Worm (Caenorhabditis elegans): ENCODE data around the gene C06G3.3.
A peak's percentile ranks its signal among the peaks of the same experiment; 100 is the strongest.

The C06G3.3 gene

DNA sequence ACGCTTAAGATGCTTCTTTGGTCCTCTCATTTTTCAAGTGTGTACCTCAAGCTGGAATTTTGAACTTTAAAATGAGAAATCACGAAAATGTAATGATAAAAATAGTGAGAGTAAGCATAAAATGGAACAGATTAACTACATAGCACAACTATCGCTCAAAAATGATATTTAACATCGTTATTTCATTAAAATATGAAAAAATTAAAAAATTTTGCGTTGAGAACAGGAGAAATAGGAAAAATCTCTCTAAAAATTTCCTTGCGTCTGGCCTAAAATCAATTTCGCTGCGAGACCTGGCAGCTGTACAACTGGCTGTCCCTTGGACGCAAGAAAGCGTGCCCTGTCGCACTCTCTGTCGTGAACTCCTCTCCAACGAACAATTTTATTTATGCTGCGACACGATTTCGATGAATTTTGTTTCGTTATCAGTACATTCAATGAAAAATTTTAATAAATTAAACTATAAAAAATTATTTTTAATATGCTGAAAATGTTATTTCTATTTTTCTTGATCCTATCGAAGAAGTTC, 48.8 kb downstream of the C06G3.3 start, which contains the start of gene rps-4 (continued):
- TF ChIP-seq Y116A8C.19 (tag; optimal IDR thresholded peaks at IDR 0.05; ENCODE audit: borderline replicate concordance) (no peak), pax-3 (tag; optimal IDR thresholded peaks at IDR 0.05) (peak; percentile 68), unc-30 (tag; optimal IDR thresholded peaks at IDR 0.05) (no peak), unc-98 (GFP tag; IDR thresholded peaks at IDR 0.05) (peak; percentile 34; the same call in 1 of the 2 replicates), nhr-77 (tag; optimal IDR thresholded peaks at IDR 0.05) (peak; percentile 86), fos-1 (tag; optimal IDR thresholded peaks at IDR 0.05) (peak; percentile 61), dpl-1 (GFP tag; optimal IDR thresholded peaks at IDR 0.05) (peak; percentile 82 to 87 (median 83)), hpl-2 (GFP tag; optimal IDR thresholded peaks at IDR 0.05) (peak; percentile 85), C34B4.2 (tag; optimal IDR thresholded peaks at IDR 0.05) (no peak), lin-13 (GFP tag; optimal IDR thresholded peaks at IDR 0.05) (peak; percentile 86), vab-15 (tag; optimal IDR thresholded peaks at IDR 0.05) (no peak), ceh-82 (tag; optimal IDR thresholded peaks at IDR 0.05) (peak; percentile 74 to 95 (median 74)), pqm-1 (tag; optimal IDR thresholded peaks at IDR 0.05) (no peak), ceh-8 (GFP tag; optimal IDR thresholded peaks at IDR 0.05) (peak; percentile 74), unc-62 (GFP tag; optimal IDR thresholded peaks at IDR 0.05) (no peak), ets-5 (GFP tag; IDR thresholded peaks at IDR 0.05) (no peak), skn-1 (tag; optimal IDR thresholded peaks at IDR 0.05) (peak; percentile 92), irx-1 (tag; optimal IDR thresholded peaks at IDR 0.05) (peak; percentile 78), lin-39 (tag; optimal IDR thresholded peaks at IDR 0.05) (peak; percentile 59), ceh-63 (GFP tag; optimal IDR thresholded peaks at IDR 0.05) (no peak), F16B12.6 (tag; optimal IDR thresholded peaks at IDR 0.05) (peak; percentile 65), fkh-10 (GFP tag; optimal IDR thresholded peaks at IDR 0.05) (peak; percentile 66), unc-130 (tag; optimal IDR thresholded peaks at IDR 0.05) (peak; percentile 81), lin-14 (GFP tag; optimal IDR thresholded peaks at IDR 0.05) (peak; percentile 96), tlp-1 (tag; optimal IDR thresholded peaks at IDR 0.05) (no peak), snu-23 (GFP tag; optimal IDR thresholded peaks at IDR 0.05) (peak; percentile 95), sox-4 (tag; optimal IDR thresholded peaks at IDR 0.05) (peak; percentile 70), efl-3 (GFP tag; optimal IDR thresholded peaks at IDR 0.05) (no peak), xbp-1 (tag; optimal IDR thresholded peaks at IDR 0.05) (peak; percentile 92), mep-1 (tag; optimal IDR thresholded peaks at IDR 0.05) (peak; percentile 96), nhr-90 (tag; optimal IDR thresholded peaks at IDR 0.05; ENCODE audit: poor library complexity) (peak; percentile 89), nhr-11 (tag; optimal IDR thresholded peaks at IDR 0.05) (peak; percentile 65), sup-37 (GFP tag; optimal IDR thresholded peaks at IDR 0.05) (peak; percentile 72), elt-2 (tag; optimal IDR thresholded peaks at IDR 0.05) (peak; percentile 75), nhr-85 (tag) (peak; percentile 90), ztf-11 (tag; optimal IDR thresholded peaks at IDR 0.05) (peak in 1 of 2 experiments; percentile 74), mdl-1 (tag; optimal IDR thresholded peaks at IDR 0.05) (peak in 1 of 2 experiments; percentile 73), ces-1 (GFP tag; optimal IDR thresholded peaks at IDR 0.05) (no peak), aly-2 (tag; optimal IDR thresholded peaks at IDR 0.05) (peak; percentile 23), lsy-2 (tag; optimal IDR thresholded peaks at IDR 0.05) (peak; percentile 91 to 95), egl-13 (tag; optimal IDR thresholded peaks at IDR 0.05) (peak; percentile 82), elt-3 (tag; optimal IDR thresholded peaks at IDR 0.05) (peak in 3 of 6 experiments; percentile 24 to 95 (median 72)), aha-1 (tag; optimal IDR thresholded peaks at IDR 0.05) (no peak), lir-3 (tag; optimal IDR thresholded peaks at IDR 0.05; ENCODE audit: poor library complexity) (peak; percentile 74), ama-1 (optimal IDR thresholded peaks at IDR 0.05) (peak; percentile 19), alr-1 (tag; optimal IDR thresholded peaks at IDR 0.05; ENCODE audit: borderline replicate concordance) (no peak), jun-1 (tag; optimal IDR thresholded peaks at IDR 0.05) (peak; percentile 75), ceh-90 (tag; optimal IDR thresholded peaks at IDR 0.05) (peak; percentile 58), nhr-28 (tag; optimal IDR thresholded peaks at IDR 0.05) (no peak), fkh-8 (tag; optimal IDR thresholded peaks at IDR 0.05) (peak; percentile 90)

Data from whole organism, L1 larva.